Fruit fly (Drosophila melanogaster) whole organism: ENCODE data around the gene Dr.
A peak's percentile ranks its signal among the peaks of the same experiment; 100 is the strongest.

Source experiments
- CG8478 ChIP-seq: fragments of >200 bp; optimal IDR thresholded peaks from 2 replicates; lab custom pipeline; 2018; ENCODE audit warnings: inconsistent platforms
- Dll ChIP-seq: fragments of >200 bp; optimal IDR thresholded peaks from 2 replicates; lab custom pipeline; 2017
- EcR ChIP-seq, 2 experiments: fragments of >200 bp; optimal IDR thresholded peaks; 2 replicates each; lab custom pipeline; 2017; ENCODE audit warnings: missing biosample characterization in 2 of 2, missing genetic modification characterization in 2 of 2, missing genetic modification reagents in 2 of 2
- pan ChIP-seq: fragments of >200 bp; optimal IDR thresholded peaks from 2 replicates; lab custom pipeline; 2017
- psq ChIP-seq: fragments of >200 bp; optimal IDR thresholded peaks from 2 replicates; lab custom pipeline; 2017
- usp ChIP-seq: fragments of >200 bp; optimal IDR thresholded peaks from 2 replicates; lab custom pipeline; 2017; ENCODE audit warnings: missing biosample characterization, missing genetic modification characterization, mixed read lengths

Dr gene

dm6 chr3R:29549945-29550344 is 6.2 kb upstream of the Dr start:
- no peak for TF ChIP-seq CG8478
- TF ChIP-seq usp (GFP tag; lab: Kevin White, UChicago): no peak
- no peak for TF ChIP-seq Dll
- TF ChIP-seq EcR (GFP tag; optimal IDR thresholded peaks at IDR 0.05; lab: Kevin White, UChicago): no peak
- no peak for TF ChIP-seq pan (lab: Kevin White, UChicago)
- TF ChIP-seq psq (lab: Kevin White, UChicago): no peak

dm6 chr3R:29550735-29551134 is 5.5 kb upstream of the Dr start:
- no peak for TF ChIP-seq CG8478
- no peak for TF ChIP-seq Dll
- no peak for TF ChIP-seq usp (GFP tag; lab: Kevin White, UChicago)
- no peak for TF ChIP-seq pan (lab: Kevin White, UChicago)
- no peak for TF ChIP-seq psq (lab: Kevin White, UChicago)
- no peak for TF ChIP-seq EcR (GFP tag; optimal IDR thresholded peaks at IDR 0.05; lab: Kevin White, UChicago)

dm6 chr3R:29552830-29553583 is 3.2 kb upstream of the Dr start:
- TF ChIP-seq psq (lab: Kevin White, UChicago) (no peak), Dll (no peak), EcR (GFP tag; optimal IDR thresholded peaks at IDR 0.05; lab: Kevin White, UChicago) (no peak), CG8478 (no peak), usp (GFP tag; lab: Kevin White, UChicago) (no peak), pan (lab: Kevin White, UChicago) (no peak)

dm6 chr3R:29557555-29557954 is 1.4 kb downstream of the Dr start:
- no peak for TF ChIP-seq CG8478
- no peak for TF ChIP-seq psq (lab: Kevin White, UChicago)
- no peak for TF ChIP-seq usp (GFP tag; lab: Kevin White, UChicago)
- TF ChIP-seq Dll: no peak
- no peak for TF ChIP-seq pan (lab: Kevin White, UChicago)
- TF ChIP-seq EcR (GFP tag; optimal IDR thresholded peaks at IDR 0.05; lab: Kevin White, UChicago): no peak

dm6 chr3R:29559444-29559976 is 3.3 kb downstream of the Dr start:
- no peak for TF ChIP-seq Dll
- no peak for TF ChIP-seq EcR (GFP tag; optimal IDR thresholded peaks at IDR 0.05; lab: Kevin White, UChicago)
- no peak for TF ChIP-seq usp (GFP tag; lab: Kevin White, UChicago)
- no peak for TF ChIP-seq psq (lab: Kevin White, UChicago)
- TF ChIP-seq pan (lab: Kevin White, UChicago): no peak
- no peak for TF ChIP-seq CG8478

- TF ChIP-seq CG8478 (no peak), psq (lab: Kevin White, UChicago) (no peak), pan (lab: Kevin White, UChicago) (no peak), usp (GFP tag; lab: Kevin White, UChicago) (no peak), Dll (no peak), EcR (GFP tag; optimal IDR thresholded peaks at IDR 0.05; lab: Kevin White, UChicago) (no peak)
Observed at dm6 chr3R:29560418-29560817, 4.2 kb downstream of the Dr start.

dm6 chr3R:29562579-29562978 is 6.4 kb downstream of the Dr start:
- TF ChIP-seq EcR (GFP tag; optimal IDR thresholded peaks at IDR 0.05; lab: Kevin White, UChicago) (no peak), pan (lab: Kevin White, UChicago) (no peak), Dll (no peak), psq (lab: Kevin White, UChicago) (no peak), usp (GFP tag; lab: Kevin White, UChicago) (no peak), CG8478 (no peak)

dm6 chr3R:29565744-29566143 is 9.6 kb downstream of the Dr start:
- TF ChIP-seq pan (lab: Kevin White, UChicago) (no peak), EcR (GFP tag; optimal IDR thresholded peaks at IDR 0.05; lab: Kevin White, UChicago) (no peak), CG8478 (no peak), Dll (no peak), psq (lab: Kevin White, UChicago) (no peak), usp (GFP tag; lab: Kevin White, UChicago) (no peak)

- TF ChIP-seq psq (lab: Kevin White, UChicago): no peak
- TF ChIP-seq Dll: peak; percentile 12
Observed at dm6 chr3R:29566997-29567670, 10.9 kb downstream of the Dr start.

- TF ChIP-seq EcR (GFP tag; optimal IDR thresholded peaks at IDR 0.05; lab: Kevin White, UChicago) (no peak), Dll (no peak), usp (GFP tag; lab: Kevin White, UChicago) (no peak), pan (lab: Kevin White, UChicago) (no peak), CG8478 (no peak), psq (lab: Kevin White, UChicago) (no peak)
Observed at dm6 chr3R:29570239-29570814, 14.1 kb downstream of the Dr start.

- TF ChIP-seq psq (lab: Kevin White, UChicago) (no peak), pan (lab: Kevin White, UChicago) (no peak), CG8478 (peak; percentile 10), Dll (no peak)
Observed at dm6 chr3R:29572040-29572648, 16.0 kb downstream of the Dr start.
